Fruit fly (Drosophila melanogaster): ENCODE measurements around the gene CG42814.

CG42814 gene

DNA sequence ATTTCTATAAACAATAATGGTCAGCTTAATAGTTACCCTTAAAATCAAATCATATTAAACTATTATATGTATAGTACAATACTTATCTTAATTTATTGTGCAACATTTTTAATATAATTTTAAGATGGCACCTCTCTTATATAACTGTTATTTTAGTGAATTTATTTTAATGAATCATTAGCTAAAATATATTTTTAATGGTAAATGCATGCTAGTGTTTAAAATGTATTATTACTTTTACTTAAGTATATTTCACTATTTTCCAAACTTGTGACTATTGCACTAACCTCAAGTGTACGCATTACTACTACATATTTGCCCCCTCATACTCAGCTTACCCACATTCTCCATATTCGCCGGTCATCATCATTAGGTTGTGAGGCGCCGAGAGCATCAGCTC, 17.0 kb upstream of the CG42814 start (continued):
- no peak for TF ChIP-seq Smox (GFP tag; optimal IDR thresholded peaks at IDR 0.05)
- TF ChIP-seq CG6792 (GFP tag; optimal IDR thresholded peaks at IDR 0.05), result peak; percentile 25
- no peak for TF ChIP-seq topi (GFP tag; optimal IDR thresholded peaks at IDR 0.05)
- TF ChIP-seq salr (GFP tag; optimal IDR thresholded peaks at IDR 0.05), result peak in 1 of 2 experiments; percentile 75
- TF ChIP-seq Hr4 (GFP tag; optimal IDR thresholded peaks at IDR 0.05), result peak; percentile 44
- TF ChIP-seq CG8119 (GFP tag; IDR thresholded peaks at IDR 0.05), result peak; percentile 87
- TF ChIP-seq CG3032 (tag; optimal IDR thresholded peaks at IDR 0.05), result peak; percentile 82
- TF ChIP-seq Eip93F (GFP tag; optimal IDR thresholded peaks at IDR 0.05), result no peak
- no peak for TF ChIP-seq Blimp-1 (GFP tag; optimal IDR thresholded peaks at IDR 0.05)
- TF ChIP-seq achi (GFP tag; optimal IDR thresholded peaks at IDR 0.05), result peak; percentile 68
- TF ChIP-seq CG31627 (GFP tag; optimal IDR thresholded peaks at IDR 0.05), result no peak
- no peak for TF ChIP-seq CG4318 (GFP tag; optimal IDR thresholded peaks at IDR 0.05)
- no peak for TF ChIP-seq CG1621 (tag; optimal IDR thresholded peaks at IDR 0.05)
- peak; percentile 31 for TF ChIP-seq Lpt (GFP tag; optimal IDR thresholded peaks at IDR 0.05)
- TF ChIP-seq fd85E (GFP tag; optimal IDR thresholded peaks at IDR 0.05), result no peak
- no peak for TF ChIP-seq Hr39 (GFP tag; optimal IDR thresholded peaks at IDR 0.05)
- TF ChIP-seq Eip78C (GFP tag), result peak; percentile 89
- TF ChIP-seq Met (GFP tag; optimal IDR thresholded peaks at IDR 0.05), result no peak
- peak; percentile 52 for TF ChIP-seq CG34406 (GFP tag; optimal IDR thresholded peaks at IDR 0.05)
- TF ChIP-seq CG16779 (tag; optimal IDR thresholded peaks at IDR 0.05), result peak; percentile 15
- TF ChIP-seq CG7368 (GFP tag; optimal IDR thresholded peaks at IDR 0.05), result peak; percentile 15
- TF ChIP-seq CG10669 (GFP tag; optimal IDR thresholded peaks at IDR 0.05), result peak; percentile 48
- TF ChIP-seq Sox15 (GFP tag; optimal IDR thresholded peaks at IDR 0.05), result no peak
- peak; percentile 54 for TF ChIP-seq CG3919 (GFP tag; optimal IDR thresholded peaks at IDR 0.05)
- TF ChIP-seq CG11902 (GFP tag; optimal IDR thresholded peaks at IDR 0.05), result no peak
- TF ChIP-seq CG15336 (GFP tag; IDR thresholded peaks at IDR 0.05), result peak; percentile 87
- TF ChIP-seq lz (GFP tag; optimal IDR thresholded peaks at IDR 0.05), result no peak
- TF ChIP-seq ss (GFP tag; optimal IDR thresholded peaks at IDR 0.05), result peak; percentile 43 to 77
- TF ChIP-seq eg (GFP tag; IDR thresholded peaks at IDR 0.05), result peak; percentile 73
- peak; percentile 49 for TF ChIP-seq Gug (GFP tag; IDR thresholded peaks at IDR 0.05)
- TF ChIP-seq CG6276 (GFP tag; optimal IDR thresholded peaks at IDR 0.05), result peak; percentile 31
- peak; percentile 45 for TF ChIP-seq fd59A (GFP tag; optimal IDR thresholded peaks at IDR 0.05)
- no peak for TF ChIP-seq dac (GFP tag; optimal IDR thresholded peaks at IDR 0.05)
- TF ChIP-seq acj6 (GFP tag; optimal IDR thresholded peaks at IDR 0.05), result peak; percentile 54
- TF ChIP-seq Ets21C (GFP tag; optimal IDR thresholded peaks at IDR 0.05), result no peak
- peak; percentile 51 for TF ChIP-seq CG8632 (GFP tag; optimal IDR thresholded peaks at IDR 0.05)

DNA sequence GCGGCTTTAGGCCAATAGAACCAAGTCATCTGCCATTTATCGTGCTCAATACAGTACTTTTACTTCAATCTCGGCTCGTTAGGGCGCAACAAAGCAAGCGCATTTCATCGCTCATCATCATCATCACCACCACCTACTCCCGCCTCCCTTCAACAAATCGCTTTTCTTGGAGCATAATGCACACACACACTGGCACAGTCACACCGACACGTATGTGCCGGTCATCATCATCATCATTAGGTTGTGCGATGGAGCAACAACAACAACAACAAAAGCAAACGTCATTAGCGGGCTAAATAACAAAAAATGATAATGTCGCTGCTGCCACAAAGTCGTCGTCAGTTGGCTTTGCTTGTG, 16.1 kb upstream of the CG42814 start:
- TF ChIP-seq dsx (GFP tag; optimal IDR thresholded peaks at IDR 0.05; ENCODE audit: poor library complexity, severe bottlenecking) (peak; percentile 68), CG11762 (GFP tag; optimal IDR thresholded peaks at IDR 0.05; ENCODE audit: insufficient read depth) (no peak)

DNA sequence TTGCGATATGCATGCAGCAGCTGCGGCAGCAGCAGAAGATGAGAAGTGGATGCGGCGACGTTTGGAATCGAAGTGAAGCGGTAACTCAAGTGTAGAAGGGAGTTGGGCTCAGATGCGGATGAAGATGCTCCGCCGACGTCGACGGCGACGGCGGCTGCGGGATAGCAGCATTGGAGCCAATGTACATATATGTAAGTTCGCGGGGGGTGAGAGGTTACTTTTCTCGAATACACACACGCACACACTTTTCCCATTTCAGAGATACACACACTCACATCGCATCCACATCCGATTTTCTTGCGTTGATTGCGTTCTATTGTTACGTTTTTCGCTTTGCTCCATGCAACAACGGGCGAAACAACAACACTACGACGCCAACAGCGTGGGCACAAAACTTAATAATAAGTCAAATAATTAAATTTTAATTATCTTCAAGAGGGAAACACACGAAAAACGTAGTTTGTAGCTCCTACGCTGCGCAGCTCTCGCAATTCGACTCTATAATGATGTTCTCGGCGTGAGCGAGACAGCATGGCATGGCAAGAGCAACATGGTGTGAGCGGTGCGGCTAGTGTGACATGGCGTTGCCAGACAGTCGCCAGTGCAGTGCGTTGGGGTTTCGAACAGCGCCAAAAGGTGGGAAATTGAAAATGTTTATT, 15.6 kb upstream of the CG42814 start, which contains the start of gene CG18766:
CG18766 (minus strand) TSS at position 508 of the 659 bp plus-strand sequence.
- TF ChIP-seq Sox14 (GFP tag; optimal IDR thresholded peaks at IDR 0.05) (peak; percentile 36), CG9139 (GFP tag; optimal IDR thresholded peaks at IDR 0.05) (peak; percentile 61), CG34406 (GFP tag; optimal IDR thresholded peaks at IDR 0.05) (no peak), Eip93F (GFP tag; optimal IDR thresholded peaks at IDR 0.05) (peak; percentile 66), esn (GFP tag; optimal IDR thresholded peaks at IDR 0.05) (peak; percentile 18), svp (GFP tag) (peak; percentile 95), OdsH (GFP tag; optimal IDR thresholded peaks at IDR 0.05) (no peak), pdm3 (GFP tag; optimal IDR thresholded peaks at IDR 0.05) (no peak), ss (GFP tag; optimal IDR thresholded peaks at IDR 0.05) (peak; percentile 67 to 76), Eip75B (GFP tag; optimal IDR thresholded peaks at IDR 0.05) (peak; percentile 9), CG6854 (GFP tag; optimal IDR thresholded peaks at IDR 0.05) (peak; percentile 58), vri (GFP tag; optimal IDR thresholded peaks at IDR 0.05) (peak; percentile 39), CG1621 (tag; optimal IDR thresholded peaks at IDR 0.05) (peak; percentile 13), spab (GFP tag; optimal IDR thresholded peaks at IDR 0.05) (no peak), CG32006 (GFP tag; optimal IDR thresholded peaks at IDR 0.05) (peak; percentile 28), Eip78C (GFP tag) (peak; percentile 73), Hr39 (GFP tag; optimal IDR thresholded peaks at IDR 0.05) (no peak), topi (GFP tag; optimal IDR thresholded peaks at IDR 0.05) (peak; percentile 27), CG3919 (GFP tag; optimal IDR thresholded peaks at IDR 0.05) (peak; percentile 27)
